Worm (Caenorhabditis elegans) whole organism, midembryonic: Measurements from ENCODE around the gene Y54G11A.7.

Source experiments
- T22C8.4 ChIP-seq: fragments of 200-800 bp; sonication (Bioruptor generic); IDR thresholded peaks from 2 replicates; pipeline ENCODE4 v1.3.6; 2022; ENCODE audit warnings: missing genetic modification characterization, missing compliant biosample characterization
- cog-1 ChIP-seq: sonication (generic microtip); optimal IDR thresholded peaks from 2 replicates; lab custom pipeline; 2016; ENCODE audit warnings: missing genetic modification characterization, missing compliant biosample characterization
- flt-1 ChIP-seq: fragments of 200-800 bp; sonication (Bioruptor generic); IDR thresholded peaks from 2 replicates; pipeline ENCODE4 v1.3.6; 2022; ENCODE audit warnings: missing genetic modification characterization, missing compliant biosample characterization
- klf-2 ChIP-seq: fragments of 200-800 bp; sonication (Bioruptor generic); conservative IDR thresholded peaks from 2 replicates; pipeline ENCODE4 v1.3.6; 2022; ENCODE audit warnings: missing genetic modification reagents, missing genetic modification characterization, missing compliant biosample characterization
- med-1 ChIP-seq: sonication (generic microtip); optimal IDR thresholded peaks from 2 replicates; lab custom pipeline; 2017; ENCODE audit warnings: missing genetic modification characterization, mild to moderate bottlenecking, missing compliant biosample characterization, antibody characterized with exemption, missing genetic modification reagents; ENCODE audit not compliant: insufficient read depth
- ref-1 ChIP-seq: fragments of 200-800 bp; sonication (Bioruptor generic); conservative IDR thresholded peaks from 2 replicates; pipeline ENCODE4 v1.3.6; 2022; ENCODE audit warnings: missing genetic modification reagents, missing genetic modification characterization, missing compliant biosample characterization
- tab-1 ChIP-seq: fragments of 200-800 bp; sonication (Bioruptor generic); IDR thresholded peaks from 2 replicates; pipeline ENCODE4 v1.3.6; 2022; ENCODE audit warnings: missing genetic modification characterization, missing compliant biosample characterization
- ztf-23 ChIP-seq: fragments of 200-800 bp; sonication (Bioruptor generic); IDR thresholded peaks from 2 replicates; pipeline ENCODE4 v1.3.6; 2022; ENCODE audit warnings: missing genetic modification reagents, missing genetic modification characterization, missing compliant biosample characterization
- ztf-29 ChIP-seq: fragments of 200-800 bp; sonication (Bioruptor generic); IDR thresholded peaks from 2 replicates; pipeline ENCODE4 v1.3.6; 2022; ENCODE audit warnings: missing genetic modification reagents, missing genetic modification characterization, missing compliant biosample characterization

DNA sequence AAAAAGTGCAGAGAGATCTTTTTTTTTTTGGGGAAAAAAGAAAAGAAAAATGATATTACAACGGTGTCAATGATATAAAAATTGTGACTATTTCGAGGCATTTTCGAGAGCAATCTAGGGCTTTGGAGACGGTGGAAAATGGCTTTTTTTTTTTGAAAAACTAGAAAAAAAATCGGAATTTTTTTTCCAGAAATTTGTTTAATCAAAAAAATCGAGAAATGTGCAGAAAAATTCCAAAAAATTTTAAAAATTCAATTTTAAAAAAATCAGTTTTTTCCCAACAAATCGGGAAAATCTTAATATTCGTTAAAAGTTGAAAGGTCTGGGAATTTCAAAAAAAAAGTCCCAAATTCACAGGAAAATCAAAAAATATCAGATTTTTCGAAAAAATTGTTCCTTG lies 40.3 kb upstream of the Y54G11A.7 start, which contains the start of gene Y54G11A.19:
- TF ChIP-seq flt-1 (GFP tag; lab: Robert Waterston, UW), result no peak
- no peak for TF ChIP-seq T22C8.4
- no peak for TF ChIP-seq ref-1 (GFP tag; lab: Robert Waterston, UW)
- no peak for TF ChIP-seq cog-1 (tag; lab: Kevin White, UChicago)
- no peak for TF ChIP-seq klf-2
- TF ChIP-seq ztf-23, result no peak
- no peak for TF ChIP-seq ztf-29 (GFP tag; lab: Robert Waterston, UW)
- no peak for TF ChIP-seq tab-1 (GFP tag; lab: Robert Waterston, UW)
- TF ChIP-seq med-1, result no peak
